Worm (Caenorhabditis elegans) whole organism, L4 larva: ENCODE data around the gene clh-5.

Experiments used
- hmg-1.1 ChIP-seq: fragments of 200-800 bp; sonication (Bioruptor generic); IDR thresholded peaks from 2 replicates; pipeline ENCODE4 v1.3.6; 2022; ENCODE audit warnings: missing genetic modification reagents, missing genetic modification characterization, missing compliant biosample characterization
- lin-1 ChIP-seq: fragments of 200-800 bp; sonication (Bioruptor generic); IDR thresholded peaks from 2 replicates; pipeline ENCODE4 v1.3.6; 2022; ENCODE audit warnings: missing genetic modification reagents, missing genetic modification characterization, missing compliant biosample characterization
- nhr-237 ChIP-seq: sonication (generic microtip); optimal IDR thresholded peaks from 2 replicates; lab custom pipeline; 2017; ENCODE audit warnings: missing biosample characterization, missing genetic modification characterization
- zag-1 ChIP-seq: fragments of 150-350 bp; optimal IDR thresholded peaks from 2 replicates; lab custom pipeline; 2014; ENCODE audit warnings: missing biosample characterization, missing genetic modification characterization

- TF ChIP-seq lin-1 (no peak), nhr-237 (no peak), hmg-1.1 (GFP tag; lab: Robert Waterston, UW) (no peak), zag-1 (tag; lab: Kevin White, UChicago) (no peak)
These were observed 33.9 kb upstream of the clh-5 start for ce11 chrII:9132338-9132737.
